Worm (Caenorhabditis elegans) whole organism, late embryonic: Measurements from ENCODE around the gene Y116A8B.1.
A peak's percentile ranks its signal among the peaks of the same experiment; 100 is the strongest.

ENCODE experiments used
- T23F11.4 ChIP-seq: fragments of 200-800 bp; sonication (Bioruptor generic); optimal IDR thresholded peaks from 2 replicates; lab custom pipeline; 2018; ENCODE audit warnings: mild to moderate bottlenecking, missing genetic modification characterization, missing compliant biosample characterization
- Y22D7AL.16 ChIP-seq: sonication (generic microtip); optimal IDR thresholded peaks from 2 replicates; lab custom pipeline; 2016; ENCODE audit warnings: missing genetic modification characterization, missing compliant biosample characterization
- ama-1 ChIP-seq: fragments of 150-350 bp; optimal IDR thresholded peaks from 2 replicates; lab custom pipeline; 2014
- ceh-14 ChIP-seq: sonication (generic microtip); optimal IDR thresholded peaks from 2 replicates; lab custom pipeline; 2016; ENCODE audit warnings: missing genotype, missing genetic modification characterization, missing compliant biosample characterization
- ceh-18 ChIP-seq: sonication (generic microtip); optimal IDR thresholded peaks from 2 replicates; lab custom pipeline; 2016; ENCODE audit warnings: missing genetic modification characterization, missing compliant biosample characterization
- ceh-2 ChIP-seq: sonication (generic microtip); optimal IDR thresholded peaks from 2 replicates; lab custom pipeline; 2016; ENCODE audit warnings: missing genotype, missing genetic modification characterization, missing compliant biosample characterization
- ceh-30 ChIP-seq: fragments of 150-350 bp; optimal IDR thresholded peaks from 2 replicates; lab custom pipeline; 2014; ENCODE audit warnings: missing biosample characterization, missing genetic modification characterization
- ceh-31 ChIP-seq: sonication (generic microtip); optimal IDR thresholded peaks from 2 replicates; lab custom pipeline; 2016; ENCODE audit warnings: missing genetic modification characterization, missing compliant biosample characterization
- ceh-34 ChIP-seq: sonication (generic microtip); optimal IDR thresholded peaks from 2 replicates; lab custom pipeline; 2016; ENCODE audit warnings: mild to moderate bottlenecking, missing genetic modification characterization, missing compliant biosample characterization
- ceh-45 ChIP-seq: fragments of 200-800 bp; sonication (Bioruptor generic); IDR thresholded peaks from 2 replicates; pipeline ENCODE4 v1.3.6; 2022; ENCODE audit warnings: missing genetic modification reagents, missing genetic modification characterization, missing compliant biosample characterization
- ceh-48 ChIP-seq: sonication (generic microtip); optimal IDR thresholded peaks from 2 replicates; lab custom pipeline; 2016; ENCODE audit warnings: missing genetic modification characterization, inconsistent platforms, missing compliant biosample characterization
- ceh-9 ChIP-seq: sonication (generic microtip); optimal IDR thresholded peaks from 2 replicates; lab custom pipeline; 2016; ENCODE audit warnings: mild to moderate bottlenecking, missing genetic modification characterization, inconsistent platforms, missing compliant biosample characterization
- elt-2 ChIP-seq: sonication (generic microtip); optimal IDR thresholded peaks from 2 replicates; lab custom pipeline; 2016; ENCODE audit warnings: missing genetic modification reagents, missing genetic modification characterization, missing compliant biosample characterization
- elt-4 ChIP-seq: sonication (generic microtip); optimal IDR thresholded peaks from 2 replicates; lab custom pipeline; 2016; ENCODE audit warnings: missing genetic modification characterization, missing compliant biosample characterization
- ets-4 ChIP-seq: sonication (generic microtip); optimal IDR thresholded peaks from 2 replicates; lab custom pipeline; 2016; ENCODE audit warnings: missing genetic modification characterization, missing compliant biosample characterization
- eyg-1 ChIP-seq: sonication (generic microtip); optimal IDR thresholded peaks from 2 replicates; lab custom pipeline; 2016; ENCODE audit warnings: missing genotype, missing genetic modification characterization, missing compliant biosample characterization
- fax-1 ChIP-seq: sonication (generic microtip); optimal IDR thresholded peaks from 2 replicates; lab custom pipeline; 2016; ENCODE audit warnings: missing genotype, missing genetic modification characterization, missing compliant biosample characterization
- fkh-10 ChIP-seq: fragments of 150-350 bp; optimal IDR thresholded peaks from 2 replicates; lab custom pipeline; 2014; ENCODE audit warnings: missing biosample characterization, missing genetic modification reagents, missing genetic modification characterization
- gmeb-2 ChIP-seq: sonication (generic microtip); optimal IDR thresholded peaks from 2 replicates; lab custom pipeline; 2016; ENCODE audit warnings: missing genetic modification characterization, inconsistent platforms, missing compliant biosample characterization
- hlh-13 ChIP-seq: fragments of 200-800 bp; sonication (Bioruptor generic); optimal IDR thresholded peaks from 2 replicates; lab custom pipeline; 2018; ENCODE audit warnings: mild to moderate bottlenecking, missing genetic modification characterization, missing compliant biosample characterization
- hlh-15 ChIP-seq: sonication (generic microtip); optimal IDR thresholded peaks from 2 replicates; lab custom pipeline; 2016; ENCODE audit warnings: missing genetic modification characterization, missing compliant biosample characterization
- hlh-30 ChIP-seq: sonication (generic microtip); optimal IDR thresholded peaks from 2 replicates; lab custom pipeline; 2017; ENCODE audit warnings: antibody characterized with exemption, missing genetic modification characterization, missing compliant biosample characterization; ENCODE audit not compliant: insufficient read depth
- hlh-6 ChIP-seq: sonication (generic microtip); optimal IDR thresholded peaks from 2 replicates; lab custom pipeline; 2016; ENCODE audit warnings: missing genotype, missing genetic modification characterization, missing compliant biosample characterization
- hlh-8 ChIP-seq: sonication (generic microtip); optimal IDR thresholded peaks from 2 replicates; lab custom pipeline; 2016; ENCODE audit warnings: missing genotype, missing genetic modification characterization, missing compliant biosample characterization
- lim-6 ChIP-seq: sonication (generic microtip); optimal IDR thresholded peaks from 2 replicates; lab custom pipeline; 2016; ENCODE audit warnings: missing genetic modification characterization, missing compliant biosample characterization
- lin-11 ChIP-seq: fragments of 200-800 bp; sonication (Bioruptor generic); optimal IDR thresholded peaks from 2 replicates; lab custom pipeline; 2018; ENCODE audit warnings: mild to moderate bottlenecking, missing genetic modification characterization, missing compliant biosample characterization
- madf-2 ChIP-seq: sonication (generic microtip); optimal IDR thresholded peaks from 2 replicates; lab custom pipeline; 2017; ENCODE audit warnings: missing genetic modification characterization, missing compliant biosample characterization
- nhr-11 ChIP-seq: fragments of 150-350 bp; optimal IDR thresholded peaks from 2 replicates; lab custom pipeline; 2014; ENCODE audit warnings: missing biosample characterization, missing genetic modification characterization
- pat-9 ChIP-seq: fragments of 200-800 bp; sonication (Bioruptor generic); optimal IDR thresholded peaks from 2 replicates; lab custom pipeline; 2018; ENCODE audit warnings: mild to moderate bottlenecking, missing genetic modification characterization, moderate library complexity, missing compliant biosample characterization
- pax-1 ChIP-seq: fragments of 150-350 bp; optimal IDR thresholded peaks from 2 replicates; lab custom pipeline; 2014; ENCODE audit warnings: missing biosample characterization, missing genetic modification characterization
- pha-2 ChIP-seq: sonication (generic microtip); optimal IDR thresholded peaks from 2 replicates; lab custom pipeline; 2017; ENCODE audit warnings: mild to moderate bottlenecking, missing genetic modification characterization, missing compliant biosample characterization
- pqm-1 ChIP-seq: sonication (generic microtip); optimal IDR thresholded peaks from 2 replicates; lab custom pipeline; 2016; ENCODE audit warnings: missing genetic modification characterization, missing compliant biosample characterization
- pros-1 ChIP-seq: fragments of 150-350 bp; optimal IDR thresholded peaks from 2 replicates; lab custom pipeline; 2014; ENCODE audit warnings: missing biosample characterization, missing genetic modification reagents, missing genetic modification characterization
- ref-2 ChIP-seq: sonication (generic microtip); optimal IDR thresholded peaks from 2 replicates; lab custom pipeline; 2016; ENCODE audit warnings: missing genetic modification characterization, missing compliant biosample characterization
- syd-9 ChIP-seq: sonication (generic microtip); optimal IDR thresholded peaks from 2 replicates; lab custom pipeline; 2016; ENCODE audit warnings: mild to moderate bottlenecking, missing genetic modification characterization, moderate library complexity, missing compliant biosample characterization
- tbx-7 ChIP-seq: sonication (generic microtip); optimal IDR thresholded peaks from 2 replicates; lab custom pipeline; 2016; ENCODE audit warnings: missing genotype, missing genetic modification characterization, missing compliant biosample characterization
- ttx-3 ChIP-seq: sonication (generic microtip); optimal IDR thresholded peaks from 2 replicates; lab custom pipeline; 2016; ENCODE audit warnings: missing genetic modification reagents, missing genetic modification characterization, missing compliant biosample characterization
- unc-3 ChIP-seq, 2 experiments: fragments of 200-800 bp in 1 of 2; sonication (Bioruptor generic) in 1 of 2; sonication (generic microtip) in 1 of 2; conservative IDR thresholded peaks in 1 of 2; optimal IDR thresholded peaks in 1 of 2; 2 replicates each; pipeline versions ENCODE4 v1.3.6 to Lab custom; 2016 to 2022; ENCODE audit warnings: missing compliant biosample characterization in 2 of 2, missing genetic modification characterization in 2 of 2, missing genetic modification reagents in 1 of 2
- unc-55 ChIP-seq: sonication (generic microtip); optimal IDR thresholded peaks from 2 replicates; lab custom pipeline; 2017; ENCODE audit warnings: missing biosample characterization, missing genetic modification reagents, missing genetic modification characterization
- unc-86 ChIP-seq: sonication (generic microtip); optimal IDR thresholded peaks from 2 replicates; lab custom pipeline; 2016; ENCODE audit warnings: missing genetic modification characterization, missing compliant biosample characterization
- ztf-16 ChIP-seq: sonication (generic microtip); optimal IDR thresholded peaks from 2 replicates; lab custom pipeline; 2017; ENCODE audit warnings: missing genetic modification characterization, missing compliant biosample characterization

The Y116A8B.1 gene

DNA sequence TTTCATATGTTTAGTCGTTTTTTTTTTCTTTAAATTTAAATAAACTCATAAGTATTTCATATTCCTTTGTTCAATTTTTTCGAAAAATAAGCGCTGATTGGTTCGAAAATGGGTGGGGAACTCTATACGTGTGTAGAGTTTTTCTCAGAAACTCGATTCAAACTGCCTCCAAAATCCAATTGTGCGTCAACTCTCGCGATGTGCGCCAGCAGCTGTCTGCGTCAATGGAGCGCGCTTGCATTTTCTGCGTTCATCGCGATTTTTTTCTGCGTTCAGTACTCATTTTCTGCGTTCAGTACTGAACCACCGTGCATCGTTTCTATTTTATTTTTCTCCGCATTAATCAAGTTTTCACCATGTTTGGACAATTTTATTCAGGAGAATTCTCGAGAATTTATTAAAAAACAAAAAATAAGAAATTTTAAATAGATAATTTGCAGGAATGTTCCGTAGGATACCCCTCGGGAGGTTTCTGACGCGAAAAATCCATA, 33.6 kb downstream of the Y116A8B.1 start, which contains the start of gene eelo-2 (continued):
- TF ChIP-seq unc-3 (GFP tag; conservative IDR thresholded peaks at IDR 0.05; lab: Robert Waterston, UW) (peak; percentile 37; the same call in 1 of the 2 replicates), unc-3 (tag; optimal IDR thresholded peaks at IDR 0.05; lab: Kevin White, UChicago) (peak; percentile 30), ets-4 (tag; lab: Kevin White, UChicago) (peak; percentile 69), elt-4 (tag; lab: Kevin White, UChicago) (no peak), hlh-15 (no peak), T23F11.4 (GFP tag; lab: Kevin White, UChicago) (no peak), ttx-3 (peak; percentile 6), ceh-18 (tag; lab: Kevin White, UChicago) (peak; percentile 94), pros-1 (tag; lab: Kevin White, UChicago) (peak; percentile 92), ceh-34 (tag; lab: Kevin White, UChicago) (peak; percentile 83), hlh-30 (tag; lab: Kevin White, UChicago) (peak; percentile 60), pha-2 (tag; lab: Kevin White, UChicago) (no peak), tbx-7 (no peak), pat-9 (peak; percentile 51), hlh-13 (no peak), syd-9 (peak; percentile 22)

DNA sequence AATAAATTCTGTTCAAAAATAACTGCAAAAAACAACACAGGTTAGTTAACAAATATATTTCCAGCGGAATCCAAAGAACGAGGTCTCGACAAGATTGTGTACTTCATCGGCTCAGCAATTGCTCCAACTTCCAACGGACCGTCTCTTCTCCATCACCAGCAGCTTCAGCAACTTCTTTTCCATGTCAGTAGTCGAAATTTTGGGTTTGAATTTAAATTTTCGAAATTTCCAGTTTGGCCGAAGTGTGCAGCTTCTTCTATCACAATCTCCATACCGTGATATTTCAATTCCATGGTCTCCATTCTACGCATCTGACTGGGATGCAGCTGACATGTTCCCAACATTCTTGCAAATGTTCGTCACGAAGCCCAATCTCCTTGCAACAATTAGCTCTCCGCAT, 37.3 kb downstream of the Y116A8B.1 start:
- TF ChIP-seq unc-86 (tag; lab: Kevin White, UChicago) (no peak), ceh-14 (no peak), hlh-15 (no peak), ceh-31 (no peak), ceh-34 (tag; lab: Kevin White, UChicago) (no peak), ceh-2 (tag; lab: Kevin White, UChicago) (no peak), hlh-8 (tag; lab: Kevin White, UChicago) (no peak), lim-6 (tag; lab: Kevin White, UChicago) (no peak), lin-11 (tag; lab: Kevin White, UChicago) (no peak), ref-2 (tag; lab: Kevin White, UChicago) (no peak), gmeb-2 (tag; lab: Kevin White, UChicago) (no peak), elt-2 (tag; lab: Kevin White, UChicago) (no peak), ama-1 (lab: Kevin White, UChicago) (no peak), nhr-11 (tag; lab: Kevin White, UChicago) (no peak), Y22D7AL.16 (tag; lab: Kevin White, UChicago) (no peak), syd-9 (no peak), ztf-16 (no peak), madf-2 (tag; lab: Kevin White, UChicago) (no peak), ttx-3 (no peak)

DNA sequence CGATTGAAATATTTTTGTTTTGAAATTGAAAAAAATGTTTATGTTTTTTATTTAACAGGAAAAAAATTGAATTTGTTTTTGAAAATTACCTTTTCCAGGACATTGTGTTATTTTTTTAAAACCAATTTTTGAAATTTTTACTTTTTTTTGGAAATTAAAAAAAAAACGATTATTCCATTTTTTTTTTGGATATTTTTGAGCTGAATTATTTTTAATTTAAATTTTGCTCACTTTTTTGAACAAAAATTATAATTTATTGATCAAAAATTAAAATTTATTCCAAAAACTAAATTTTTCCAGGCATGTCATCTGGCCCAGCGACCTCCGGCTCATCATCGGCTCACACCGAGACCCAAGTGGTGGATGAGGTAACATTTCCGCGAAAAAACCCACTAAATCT, 38.9 kb downstream of the Y116A8B.1 start, which contains the start of gene gtf-2E1:
Gene gtf-2E1 (plus strand): TSS at position 301 of the 400 bp plus-strand sequence.
- TF ChIP-seq eyg-1 (tag; lab: Kevin White, UChicago): no peak
- TF ChIP-seq fax-1: no peak
- no peak for TF ChIP-seq fkh-10 (GFP tag; lab: Kevin White, UChicago)
- no peak for TF ChIP-seq elt-4 (tag; lab: Kevin White, UChicago)
- no peak for TF ChIP-seq pqm-1 (tag; lab: Kevin White, UChicago)
- no peak for TF ChIP-seq hlh-6
- no peak for TF ChIP-seq ceh-45 (GFP tag; lab: Robert Waterston, UW)
- TF ChIP-seq, all 69 proteins: peak for 0

DNA sequence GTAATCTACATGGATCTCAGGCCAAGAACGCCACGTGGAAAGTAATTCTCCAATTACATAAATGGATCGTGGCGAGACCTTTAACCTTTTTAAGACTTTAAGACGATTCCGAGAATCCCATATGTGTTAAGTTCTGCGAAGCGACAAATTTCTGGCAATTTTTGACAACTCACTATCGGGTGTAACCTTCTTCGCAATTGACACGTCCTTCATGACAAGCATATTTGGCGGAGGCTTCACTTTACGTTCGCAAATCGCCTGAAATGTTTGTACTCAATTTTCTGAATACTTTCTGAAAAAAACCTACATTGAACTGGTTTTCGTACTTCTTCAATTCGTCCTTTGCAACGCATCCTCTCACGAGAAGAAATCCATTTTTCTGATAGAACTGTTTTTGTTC, 42.7 kb downstream of the Y116A8B.1 start:
- TF ChIP-seq ceh-48: no peak
- TF ChIP-seq ceh-30: no peak
- TF ChIP-seq ceh-14: no peak
- TF ChIP-seq ets-4 (tag; lab: Kevin White, UChicago): no peak
- no peak for TF ChIP-seq unc-55 (GFP tag; lab: Kevin White, UChicago)
- no peak for TF ChIP-seq ceh-9
- no peak for TF ChIP-seq hlh-6
- TF ChIP-seq pax-1 (tag; lab: Kevin White, UChicago): no peak
- TF ChIP-seq fax-1: no peak
- TF ChIP-seq pat-9: no peak
- no peak for TF ChIP-seq gmeb-2 (tag; lab: Kevin White, UChicago)
- no peak for TF ChIP-seq madf-2 (tag; lab: Kevin White, UChicago)
- TF ChIP-seq, all 69 proteins: peak for 0
